Worm (Caenorhabditis elegans): Measurements from ENCODE around the gene K02C4.2.

ce11 chrII:8065985-8066384 lies 9.6 kb upstream of the K02C4.2 start, which contains the start of gene pdha-1:
- TF ChIP-seq him-1 (tag; optimal IDR thresholded peaks at IDR 0.05) (no peak), dao-5 (tag; optimal IDR thresholded peaks at IDR 0.05) (no peak), W03F9.2 (tag; optimal IDR thresholded peaks at IDR 0.05) (no peak)
